Fruit fly (Drosophila melanogaster): ENCODE measurements around the gene Aef1.

dm6 chr3L:21441216-21441813 is 8.1 kb downstream of the Aef1 start, which contains the start of gene CG5664:
- no peak for TF ChIP-seq CG10348 (GFP tag; IDR thresholded peaks at IDR 0.05)
- no peak for TF ChIP-seq Pif1A (GFP tag; optimal IDR thresholded peaks at IDR 0.05)
- no peak for TF ChIP-seq CG32121 (GFP tag; IDR thresholded peaks at IDR 0.05)
- no peak for TF ChIP-seq CG15710 (tag; optimal IDR thresholded peaks at IDR 0.05)
- TF ChIP-seq fd96Ca (GFP tag; IDR thresholded peaks at IDR 0.05): no peak
- TF ChIP-seq CG12605 (GFP tag; IDR thresholded peaks at IDR 0.05): no peak
